Fruit fly (Drosophila melanogaster): ENCODE results near the gene ImpE2.

The ImpE2 gene

DNA sequence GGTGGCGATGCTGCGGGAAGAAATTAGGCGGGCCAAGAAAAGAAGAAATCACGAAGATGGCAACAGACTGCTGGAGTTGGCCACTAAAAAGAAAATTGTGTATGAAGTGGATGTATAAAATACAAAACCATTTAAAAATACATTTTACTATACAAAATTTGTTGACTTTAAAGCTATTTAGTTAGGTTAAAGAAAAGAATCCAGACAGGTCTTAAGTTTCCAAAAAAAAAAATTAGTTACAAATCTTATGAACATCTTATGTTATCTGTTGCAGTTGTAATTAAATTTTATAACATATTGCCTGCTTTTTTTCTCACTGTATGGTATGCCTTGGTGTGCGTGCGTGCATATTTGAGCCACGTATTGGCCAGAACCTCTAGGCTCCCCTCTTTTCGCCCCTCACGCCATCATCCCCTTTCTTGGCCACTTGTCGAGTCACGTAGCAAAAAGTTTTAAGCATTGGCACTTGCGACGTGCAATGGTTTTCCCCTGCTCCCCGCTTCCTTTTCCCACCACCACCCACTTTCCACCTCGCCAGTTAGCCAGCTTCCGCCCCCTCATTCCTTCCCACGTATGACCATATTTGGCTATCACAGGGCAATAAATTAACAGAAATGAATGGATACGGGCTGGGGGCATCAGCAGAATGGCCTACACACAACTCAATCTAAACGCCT, 18.2 kb upstream of the ImpE2 start:
- TF ChIP-seq dl (GFP tag; optimal IDR thresholded peaks at IDR 0.05; ENCODE audit: insufficient read depth in 1 of 2, partially characterized antibody in 2 of 2) (no peak), tai (GFP tag; optimal IDR thresholded peaks at IDR 0.05) (no peak), Myc (optimal IDR thresholded peaks at IDR 0.05) (no peak), Abd-B (GFP tag; optimal IDR thresholded peaks at IDR 0.05) (no peak), Jra (GFP tag; optimal IDR thresholded peaks at IDR 0.05) (no peak), br (GFP tag; optimal IDR thresholded peaks at IDR 0.05) (no peak), Dfd (GFP tag; optimal IDR thresholded peaks at IDR 0.05) (no peak), Mio (GFP tag; optimal IDR thresholded peaks at IDR 0.05) (no peak), h (GFP tag; optimal IDR thresholded peaks at IDR 0.05) (no peak), Rel (GFP tag; optimal IDR thresholded peaks at IDR 0.05) (no peak), Rel (tag; optimal IDR thresholded peaks at IDR 0.05) (no peak), HLH106 (tag; optimal IDR thresholded peaks at IDR 0.05) (no peak), ey (GFP tag; optimal IDR thresholded peaks at IDR 0.05) (no peak), Vsx2 (GFP tag; optimal IDR thresholded peaks at IDR 0.05; ENCODE audit: partially characterized antibody) (no peak), brk (GFP tag; optimal IDR thresholded peaks at IDR 0.05) (no peak), dmrt93B (GFP tag; optimal IDR thresholded peaks at IDR 0.05) (no peak), N (GFP tag; optimal IDR thresholded peaks at IDR 0.05) (no peak), GATAd (GFP tag; optimal IDR thresholded peaks at IDR 0.05) (no peak), Hr78 (GFP tag; optimal IDR thresholded peaks at IDR 0.05) (no peak)

- TF ChIP-seq br (GFP tag; optimal IDR thresholded peaks at IDR 0.05) (no peak), Myc (optimal IDR thresholded peaks at IDR 0.05) (no peak), Sp1 (GFP tag; optimal IDR thresholded peaks at IDR 0.05) (no peak), Abd-B (GFP tag; optimal IDR thresholded peaks at IDR 0.05) (no peak), N (GFP tag; optimal IDR thresholded peaks at IDR 0.05) (no peak)
Measured at dm6 chr3L:3523766-3524165, 11.3 kb upstream of the ImpE2 start.

DNA sequence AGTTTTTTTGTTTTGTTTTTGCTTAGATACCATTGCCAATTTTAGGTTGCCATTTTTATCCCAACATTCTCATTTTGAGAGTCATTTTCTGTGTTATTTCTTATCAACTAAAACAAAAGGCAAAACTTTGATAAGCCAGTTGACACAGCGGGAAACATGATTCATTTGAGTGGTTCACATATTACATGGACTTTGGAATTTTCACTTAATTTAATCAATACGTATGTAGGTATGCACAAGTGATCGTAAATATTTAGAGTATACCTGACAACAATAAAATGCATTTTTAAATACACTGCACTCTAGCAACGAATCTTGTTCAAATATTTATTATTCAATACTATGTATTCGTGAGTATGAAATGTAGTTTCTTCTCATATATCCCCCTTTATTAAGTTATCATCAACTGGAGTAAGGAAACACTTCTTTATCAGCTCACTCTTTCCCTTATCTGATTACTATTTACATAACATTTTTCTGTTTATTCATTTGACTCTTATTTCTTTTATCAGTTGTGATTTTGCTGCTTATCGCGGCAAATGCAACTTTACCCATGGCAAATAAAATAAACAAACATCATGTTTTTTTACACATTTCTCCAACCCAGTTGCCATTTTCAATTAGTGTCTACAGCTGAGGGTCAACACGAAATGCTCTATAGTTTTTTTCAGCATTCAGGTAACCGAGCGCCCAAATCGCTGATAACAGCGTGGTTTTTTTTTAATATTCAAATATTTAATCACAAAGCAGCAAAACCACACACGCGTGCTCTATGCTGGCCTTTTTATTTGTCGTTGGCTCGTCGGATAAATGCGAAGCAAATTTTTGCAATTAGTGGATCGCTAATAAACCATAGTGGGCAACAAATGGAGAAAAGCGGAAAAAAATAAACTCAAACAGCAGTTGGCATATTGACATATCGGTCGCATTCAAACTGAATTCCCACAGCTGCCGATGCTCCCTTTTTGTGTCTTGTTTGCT, 6.3 kb upstream of the ImpE2 start:
- TF ChIP-seq ey (GFP tag; optimal IDR thresholded peaks at IDR 0.05), result no peak
- TF ChIP-seq Vsx2 (GFP tag; optimal IDR thresholded peaks at IDR 0.05; ENCODE audit: partially characterized antibody), result no peak
- no peak for TF ChIP-seq GATAd (GFP tag; optimal IDR thresholded peaks at IDR 0.05)
- TF ChIP-seq tai (GFP tag; optimal IDR thresholded peaks at IDR 0.05), result peak; percentile 45
- TF ChIP-seq foxo (GFP tag; optimal IDR thresholded peaks at IDR 0.05), result peak in 1 of 2 experiments; percentile 46
- no peak for TF ChIP-seq woc (GFP tag; optimal IDR thresholded peaks at IDR 0.05)
- peak; percentile 23 for TF ChIP-seq Sp1 (GFP tag; optimal IDR thresholded peaks at IDR 0.05)
- TF ChIP-seq Myc (optimal IDR thresholded peaks at IDR 0.05), result no peak
- peak; percentile 17 for TF ChIP-seq fru (GFP tag; optimal IDR thresholded peaks at IDR 0.05)
- TF ChIP-seq Rel (GFP tag; optimal IDR thresholded peaks at IDR 0.05), result no peak
- TF ChIP-seq Rel (tag; optimal IDR thresholded peaks at IDR 0.05), result peak; percentile 78
- no peak for TF ChIP-seq Jra (GFP tag; optimal IDR thresholded peaks at IDR 0.05)
- peak; percentile 32 for TF ChIP-seq rgr (GFP tag; optimal IDR thresholded peaks at IDR 0.05)
- no peak for TF ChIP-seq dmrt93B (GFP tag; optimal IDR thresholded peaks at IDR 0.05)
- TF ChIP-seq Mio (GFP tag; optimal IDR thresholded peaks at IDR 0.05), result no peak
- no peak for TF ChIP-seq dl (GFP tag; optimal IDR thresholded peaks at IDR 0.05; ENCODE audit: insufficient read depth in 1 of 2, partially characterized antibody in 2 of 2)
- no peak for TF ChIP-seq pan (optimal IDR thresholded peaks at IDR 0.05)
- TF ChIP-seq Hr83 (GFP tag; optimal IDR thresholded peaks at IDR 0.05; ENCODE audit: poor library complexity, severe bottlenecking), result no peak
- no peak for TF ChIP-seq Hr78 (GFP tag; optimal IDR thresholded peaks at IDR 0.05)
- TF ChIP-seq N (GFP tag; optimal IDR thresholded peaks at IDR 0.05), result no peak
- TF ChIP-seq HLH106 (tag; optimal IDR thresholded peaks at IDR 0.05), result no peak
- no peak for TF ChIP-seq sv (GFP tag; optimal IDR thresholded peaks at IDR 0.05)
- TF ChIP-seq Abd-B (GFP tag; optimal IDR thresholded peaks at IDR 0.05), result no peak
- no peak for TF ChIP-seq dsf (GFP tag; optimal IDR thresholded peaks at IDR 0.05; ENCODE audit: borderline replicate concordance)
- peak; percentile 55 for TF ChIP-seq h (GFP tag; optimal IDR thresholded peaks at IDR 0.05)
- no peak for TF ChIP-seq CG9705 (GFP tag; optimal IDR thresholded peaks at IDR 0.05)
- TF ChIP-seq Dfd (GFP tag; optimal IDR thresholded peaks at IDR 0.05), result no peak
- TF ChIP-seq Hnf4 (GFP tag; optimal IDR thresholded peaks at IDR 0.05), result no peak
- TF ChIP-seq psq (GFP tag; optimal IDR thresholded peaks at IDR 0.05), result peak; percentile 35
- TF ChIP-seq usp (GFP tag; optimal IDR thresholded peaks at IDR 0.05), result no peak
- TF ChIP-seq sage (GFP tag; optimal IDR thresholded peaks at IDR 0.05), result no peak
- TF ChIP-seq CG32264 (GFP tag; optimal IDR thresholded peaks at IDR 0.05), result no peak
- TF ChIP-seq jim (GFP tag; optimal IDR thresholded peaks at IDR 0.05), result no peak
- TF ChIP-seq OdsH (GFP tag; optimal IDR thresholded peaks at IDR 0.05), result peak; percentile 52
- TF ChIP-seq br (GFP tag; optimal IDR thresholded peaks at IDR 0.05), result no peak
- peak; percentile 27 for TF ChIP-seq brk (GFP tag; optimal IDR thresholded peaks at IDR 0.05)
- no peak for TF ChIP-seq Dif (GFP tag; optimal IDR thresholded peaks at IDR 0.05; ENCODE audit: partially characterized antibody)
- no peak for TF ChIP-seq lola (GFP tag; optimal IDR thresholded peaks at IDR 0.05)
- TF ChIP-seq CrebA (GFP tag; optimal IDR thresholded peaks at IDR 0.05; ENCODE audit: borderline replicate concordance), result no peak

All from whole organism, wandering third instar larva.